Fruit fly (Drosophila melanogaster): ENCODE data around the gene CG13599.
A peak's percentile ranks its signal among the peaks of the same experiment; 100 is the strongest.

DNA sequence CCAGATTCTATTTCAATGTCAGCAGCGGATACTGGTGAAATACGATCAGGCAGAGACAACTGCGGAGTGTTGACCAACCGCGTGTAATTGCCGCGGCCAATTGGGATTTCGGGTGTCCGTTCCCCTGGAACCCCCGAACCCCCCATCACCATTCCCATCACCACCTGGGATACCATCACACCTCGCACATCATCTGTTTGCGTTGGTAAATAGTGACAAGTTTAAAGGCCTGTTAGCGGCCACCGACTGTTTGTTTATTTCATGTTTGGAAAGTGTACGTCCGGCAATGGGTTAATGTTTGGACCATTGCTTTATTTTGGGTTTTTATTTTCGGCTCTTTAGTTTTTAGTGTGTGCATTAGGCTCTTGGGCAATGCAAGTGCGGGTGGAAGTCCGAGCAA is 15.6 kb downstream of the CG13599 start:
- TF ChIP-seq bbx (GFP tag; IDR thresholded peaks at IDR 0.05; ENCODE audit: partially characterized antibody) (no peak), esg (GFP tag; conservative IDR thresholded peaks at IDR 0.05) (no peak), Camta (GFP tag; optimal IDR thresholded peaks at IDR 0.05) (no peak), danr (GFP tag; IDR thresholded peaks at IDR 0.05) (no peak), CG1603 (tag; optimal IDR thresholded peaks at IDR 0.05) (peak; percentile 34), Eip74EF (GFP tag; optimal IDR thresholded peaks at IDR 0.05) (no peak), CG11398 (GFP tag; optimal IDR thresholded peaks at IDR 0.05) (no peak), Atf-2 (GFP tag; optimal IDR thresholded peaks at IDR 0.05) (no peak), CG10959 (GFP tag; IDR thresholded peaks at IDR 0.05) (no peak), Bteb2 (GFP tag; optimal IDR thresholded peaks at IDR 0.05) (no peak), CG9215 (GFP tag; IDR thresholded peaks at IDR 0.05) (no peak), CG10274 (GFP tag; optimal IDR thresholded peaks at IDR 0.05) (no peak), CG15073 (GFP tag; optimal IDR thresholded peaks at IDR 0.05) (no peak)
